Worm (Caenorhabditis elegans) whole organism, young adult: Measurements from ENCODE around the gene cul-6.
A peak's percentile ranks its signal among the peaks of the same experiment; 100 is the strongest.

Source experiments
- B0019.2 ChIP-seq: fragments of 200-800 bp; sonication (Bioruptor generic); conservative IDR thresholded peaks from 2 replicates; pipeline ENCODE4 v1.3.6; 2022; ENCODE audit warnings: missing genetic modification reagents, missing genetic modification characterization, missing compliant biosample characterization
- B0336.3 ChIP-seq: fragments of 200-800 bp; sonication (Bioruptor generic); IDR thresholded peaks from 2 replicates; pipeline ENCODE4 v1.3.6; 2022; ENCODE audit warnings: missing genetic modification characterization, missing compliant biosample characterization
- F22D6.2 ChIP-seq: sonication (generic microtip); optimal IDR thresholded peaks from 2 replicates; lab custom pipeline; 2016; ENCODE audit warnings: mild to moderate bottlenecking, missing genetic modification characterization, missing compliant biosample characterization
- F23B12.7 ChIP-seq: sonication (generic microtip); optimal IDR thresholded peaks from 2 replicates; lab custom pipeline; 2017; ENCODE audit warnings: missing genetic modification characterization, mild to moderate bottlenecking, missing compliant biosample characterization, antibody characterized with exemption, moderate library complexity; ENCODE audit not compliant: insufficient read depth
- F33H1.4 ChIP-seq: fragments of 200-800 bp; sonication (Bioruptor generic); IDR thresholded peaks from 2 replicates; pipeline ENCODE4 v1.3.6; 2022; ENCODE audit warnings: missing genetic modification reagents, missing genetic modification characterization, missing compliant biosample characterization
- F37B4.10 ChIP-seq: fragments of 200-800 bp; sonication (Bioruptor generic); IDR thresholded peaks from 2 replicates; pipeline ENCODE4 v1.3.6; 2022; ENCODE audit warnings: missing genetic modification characterization, missing compliant biosample characterization
- F49E8.2 ChIP-seq: sonication (generic microtip); optimal IDR thresholded peaks from 3 replicates; lab custom pipeline; 2017; ENCODE audit warnings: missing genetic modification characterization, mild to moderate bottlenecking, missing compliant biosample characterization, antibody characterized with exemption, moderate library complexity; ENCODE audit not compliant: insufficient read depth
- F57A8.1 ChIP-seq: fragments of 200-800 bp; sonication (Bioruptor generic); optimal IDR thresholded peaks from 2 replicates; lab custom pipeline; 2018; ENCODE audit warnings: mild to moderate bottlenecking, missing genetic modification characterization, moderate library complexity, missing compliant biosample characterization
- F57C9.4 ChIP-seq: sonication (generic microtip); optimal IDR thresholded peaks from 2 replicates; lab custom pipeline; 2017; ENCODE audit warnings: mild to moderate bottlenecking, missing genetic modification characterization, missing compliant biosample characterization
- K12H6.12 ChIP-seq: fragments of 200-800 bp; sonication (Bioruptor generic); optimal IDR thresholded peaks from 2 replicates; lab custom pipeline; 2018; ENCODE audit warnings: mild to moderate bottlenecking, missing genetic modification characterization, missing compliant biosample characterization
- T26A5.8 ChIP-seq: sonication (generic microtip); optimal IDR thresholded peaks from 2 replicates; lab custom pipeline; 2016; ENCODE audit warnings: missing genetic modification characterization, missing compliant biosample characterization
- Y56A3A.18 ChIP-seq: fragments of 200-800 bp; sonication (Bioruptor generic); IDR thresholded peaks from 2 replicates; pipeline ENCODE4 v1.3.6; 2022; ENCODE audit warnings: missing genetic modification reagents, missing genetic modification characterization, missing compliant biosample characterization
- Y79H2A.3 ChIP-seq: fragments of 200-800 bp; sonication (Bioruptor generic); conservative IDR thresholded peaks from 2 replicates; pipeline ENCODE4 v1.3.6; 2022; ENCODE audit warnings: missing genetic modification reagents, missing genetic modification characterization, missing compliant biosample characterization
- ama-1 ChIP-seq, 3 experiments: fragments of 150-350 bp in 1 of 3; sonication (generic microtip) in 2 of 3; optimal IDR thresholded peaks; 2 replicates each; lab custom pipeline; 2014 to 2018; ENCODE audit warnings: missing biosample characterization in 2 of 3, missing genetic modification characterization in 2 of 3, missing genetic modification reagents in 2 of 3
- aptf-2 ChIP-seq: fragments of 200-800 bp; sonication (Bioruptor generic); conservative IDR thresholded peaks from 2 replicates; pipeline ENCODE4 v1.3.6; 2022; ENCODE audit warnings: missing genetic modification reagents, missing genetic modification characterization, missing compliant biosample characterization
- athp-1 ChIP-seq: sonication (generic microtip); optimal IDR thresholded peaks from 2 replicates; lab custom pipeline; 2017; ENCODE audit warnings: mild to moderate bottlenecking, missing genetic modification characterization, missing compliant biosample characterization
- ceh-27 ChIP-seq: fragments of 200-800 bp; sonication (Bioruptor generic); optimal IDR thresholded peaks from 2 replicates; lab custom pipeline; 2018; ENCODE audit warnings: mild to moderate bottlenecking, missing genetic modification characterization, moderate library complexity, missing compliant biosample characterization
- ceh-58 ChIP-seq: fragments of 200-800 bp; sonication (Bioruptor generic); IDR thresholded peaks from 2 replicates; pipeline ENCODE4 v1.3.6; 2022; ENCODE audit warnings: missing genetic modification characterization, missing compliant biosample characterization
- chd-7 ChIP-seq: sonication (generic microtip); optimal IDR thresholded peaks from 2 replicates; lab custom pipeline; 2016; ENCODE audit warnings: mild to moderate bottlenecking, missing genetic modification characterization, moderate library complexity, missing compliant biosample characterization
- dox-1 ChIP-seq: fragments of 200-800 bp; sonication (Bioruptor generic); IDR thresholded peaks from 2 replicates; pipeline ENCODE4 v1.3.6; 2022; ENCODE audit warnings: missing genetic modification reagents, missing genetic modification characterization, missing compliant biosample characterization
- dpl-1 ChIP-seq: fragments of 150-350 bp; optimal IDR thresholded peaks from 2 replicates; lab custom pipeline; 2014; ENCODE audit warnings: missing biosample characterization, missing genetic modification reagents, missing genetic modification characterization
- efl-1 ChIP-seq: fragments of 150-350 bp; optimal IDR thresholded peaks from 2 replicates; lab custom pipeline; 2014; ENCODE audit warnings: missing biosample characterization, missing genetic modification reagents, missing genetic modification characterization
- egl-18 ChIP-seq: fragments of 200-800 bp; sonication (Bioruptor generic); IDR thresholded peaks from 2 replicates; pipeline ENCODE4 v1.3.6; 2022; ENCODE audit warnings: missing genetic modification reagents, missing genetic modification characterization, missing compliant biosample characterization
- egl-44 ChIP-seq: fragments of 200-800 bp; sonication (Bioruptor generic); IDR thresholded peaks from 2 replicates; pipeline ENCODE4 v1.3.6; 2022; ENCODE audit warnings: missing genetic modification reagents, missing genetic modification characterization, missing compliant biosample characterization
- egrh-3 ChIP-seq: fragments of 200-800 bp; sonication (Bioruptor generic); IDR thresholded peaks from 2 replicates; pipeline ENCODE4 v1.3.6; 2022; ENCODE audit warnings: missing genetic modification reagents, missing genetic modification characterization, missing compliant biosample characterization
- hlh-26 ChIP-seq: fragments of 200-800 bp; sonication (Bioruptor generic); conservative IDR thresholded peaks from 2 replicates; pipeline ENCODE4 v1.3.6; 2022; ENCODE audit warnings: missing genetic modification reagents, missing genetic modification characterization, missing compliant biosample characterization
- hmg-1.2 ChIP-seq: fragments of 200-800 bp; sonication (Bioruptor generic); IDR thresholded peaks from 2 replicates; pipeline ENCODE4 v1.3.6; 2022; ENCODE audit warnings: missing genetic modification reagents, missing genetic modification characterization, missing compliant biosample characterization
- hrde-1 ChIP-seq: sonication (generic microtip); optimal IDR thresholded peaks from 2 replicates; lab custom pipeline; 2016; ENCODE audit warnings: missing genetic modification characterization, mild to moderate bottlenecking, missing compliant biosample characterization, moderate library complexity, missing genotype, missing genetic modification reagents, borderline replicate concordance
- hsf-1 ChIP-seq: fragments of 200-800 bp; sonication (Bioruptor generic); IDR thresholded peaks from 2 replicates; pipeline ENCODE4 v1.3.6; 2022; ENCODE audit warnings: missing genetic modification reagents, missing genetic modification characterization, missing compliant biosample characterization
- lir-1 ChIP-seq: fragments of 200-800 bp; sonication (Bioruptor generic); conservative IDR thresholded peaks from 2 replicates; pipeline ENCODE4 v1.3.6; 2022; ENCODE audit warnings: missing genetic modification reagents, missing genetic modification characterization, missing compliant biosample characterization
- lsl-1 ChIP-seq: fragments of 200-800 bp; sonication (Bioruptor generic); optimal IDR thresholded peaks from 2 replicates; lab custom pipeline; 2018; ENCODE audit warnings: mild to moderate bottlenecking, missing genetic modification characterization, moderate library complexity, missing compliant biosample characterization
- madf-6 ChIP-seq: fragments of 200-800 bp; sonication (Bioruptor generic); IDR thresholded peaks from 2 replicates; pipeline ENCODE4 v1.3.6; 2022; ENCODE audit warnings: missing genetic modification reagents, missing genetic modification characterization, missing compliant biosample characterization
- nfya-2 ChIP-seq: fragments of 200-800 bp; sonication (Bioruptor generic); IDR thresholded peaks from 2 replicates; pipeline ENCODE4 v1.3.6; 2022; ENCODE audit warnings: missing genetic modification reagents, missing genetic modification characterization, missing compliant biosample characterization
- nhr-120 ChIP-seq: fragments of 200-800 bp; sonication (Bioruptor generic); IDR thresholded peaks from 2 replicates; pipeline ENCODE4 v1.3.6; 2022; ENCODE audit warnings: missing genetic modification characterization, missing compliant biosample characterization
- nhr-179 ChIP-seq: sonication (generic microtip); optimal IDR thresholded peaks from 2 replicates; lab custom pipeline; 2016; ENCODE audit warnings: mild to moderate bottlenecking, missing genetic modification characterization, missing compliant biosample characterization
- pha-4 ChIP-seq: fragments of 150-350 bp; sonication (generic microtip); optimal IDR thresholded peaks from 2 replicates; lab custom pipeline; 2014; ENCODE audit warnings: missing biosample characterization, missing genetic modification reagents, missing genetic modification characterization
- rcor-1 ChIP-seq: fragments of 200-800 bp; sonication (Bioruptor generic); IDR thresholded peaks from 2 replicates; pipeline ENCODE4 v1.3.6; 2022; ENCODE audit warnings: missing genetic modification reagents, missing genetic modification characterization, missing compliant biosample characterization
- tbx-9 ChIP-seq: sonication (generic microtip); optimal IDR thresholded peaks from 2 replicates; lab custom pipeline; 2016; ENCODE audit warnings: borderline replicate concordance, missing genetic modification characterization, inconsistent platforms, missing compliant biosample characterization
- zfh-2 ChIP-seq: fragments of 200-800 bp; sonication (Bioruptor generic); conservative IDR thresholded peaks from 2 replicates; pipeline ENCODE4 v1.3.6; 2022; ENCODE audit warnings: missing genetic modification reagents, missing genetic modification characterization, missing compliant biosample characterization
- zim-3 ChIP-seq: sonication (generic microtip); optimal IDR thresholded peaks from 2 replicates; lab custom pipeline; 2017; ENCODE audit warnings: mild to moderate bottlenecking, missing genetic modification characterization, moderate library complexity, missing compliant biosample characterization
- ztf-25 ChIP-seq: fragments of 200-800 bp; sonication (Bioruptor generic); IDR thresholded peaks from 2 replicates; pipeline ENCODE4 v1.3.6; 2022; ENCODE audit warnings: missing genetic modification reagents, missing genetic modification characterization, missing compliant biosample characterization
- ztf-6 ChIP-seq: fragments of 200-800 bp; sonication (Bioruptor generic); IDR thresholded peaks from 2 replicates; pipeline ENCODE4 v1.3.6; 2022; ENCODE audit warnings: missing genetic modification reagents, missing genetic modification characterization, missing compliant biosample characterization

Gene cul-6

DNA sequence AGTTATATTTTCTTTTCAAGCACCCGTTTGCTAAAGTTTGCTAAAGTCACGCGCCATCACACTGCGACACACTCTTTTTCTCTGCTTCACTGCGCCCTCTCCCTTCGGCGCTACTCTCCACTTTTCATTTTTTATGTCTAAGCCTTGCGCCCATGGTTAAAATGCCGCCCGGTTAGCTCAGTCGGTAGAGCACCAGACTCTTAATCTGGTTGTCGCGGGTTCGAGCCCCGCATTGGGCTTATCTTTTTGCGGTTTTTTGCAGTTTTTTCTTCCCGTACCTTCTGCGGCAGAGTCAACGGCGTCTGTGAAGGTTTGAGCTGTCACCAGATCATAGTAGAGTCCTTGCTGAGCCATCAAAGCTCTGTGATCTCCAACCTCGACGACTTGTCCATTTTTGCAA lies 4.3 kb upstream of the cul-6 start (continued):
- TF ChIP-seq hlh-26 = no peak
- TF ChIP-seq F23B12.7 (tag; lab: Kevin White, UChicago) = peak; percentile 89
- TF ChIP-seq athp-1 (tag; lab: Kevin White, UChicago) = peak; percentile 59
- peak; percentile 74 for TF ChIP-seq chd-7 (tag; lab: Kevin White, UChicago)
- peak; percentile 70; the same call in 1 of the 2 replicates for TF ChIP-seq egl-44 (GFP tag; lab: Robert Waterston, UW)
- no peak for TF ChIP-seq lir-1 (GFP tag; lab: Robert Waterston, UW)
- 0 out of 2 replicates have a peak, but pooled peaks have one; percentile 11 for TF ChIP-seq hsf-1 (GFP tag; lab: Robert Waterston, UW)
- TF ChIP-seq T26A5.8 = no peak
- TF ChIP-seq zim-3 (tag; lab: Kevin White, UChicago) = peak; percentile 76
- TF ChIP-seq rcor-1 (GFP tag; lab: Robert Waterston, UW) = 0 out of 2 replicates have a peak, but pooled peaks have one; percentile 20
- TF ChIP-seq efl-1 = peak; percentile 2
- no peak for TF ChIP-seq nhr-120 (GFP tag; lab: Robert Waterston, UW)
- no peak for TF ChIP-seq tbx-9 (tag; lab: Kevin White, UChicago)
- TF ChIP-seq dox-1 (GFP tag; lab: Robert Waterston, UW) = peak; percentile 86
- no peak for TF ChIP-seq F22D6.2 (tag; lab: Kevin White, UChicago)
- no peak for TF ChIP-seq ama-1 (optimal IDR thresholded peaks at IDR 0.05; lab: Kevin White, UChicago)
- peak; percentile 68 to 88 for TF ChIP-seq ama-1 (GFP tag; optimal IDR thresholded peaks at IDR 0.05; lab: Kevin White, UChicago)
- peak; percentile 63; the same call in 1 of the 2 replicates for TF ChIP-seq Y56A3A.18 (GFP tag; lab: Robert Waterston, UW)
- peak; percentile 71 for TF ChIP-seq B0336.3 (GFP tag; lab: Robert Waterston, UW)
- TF ChIP-seq ceh-58 = no peak
- TF ChIP-seq dpl-1 = no peak
- TF ChIP-seq nhr-179 (tag; lab: Kevin White, UChicago) = no peak
- TF ChIP-seq nfya-2 (GFP tag; lab: Robert Waterston, UW) = no peak
- no peak for TF ChIP-seq F57A8.1
- TF ChIP-seq zfh-2 (GFP tag; lab: Robert Waterston, UW) = peak; percentile 71
- TF ChIP-seq egrh-3 (GFP tag; lab: Robert Waterston, UW) = peak; percentile 76
- peak; percentile 47; the same call in 1 of the 2 replicates for TF ChIP-seq madf-6
- no peak for TF ChIP-seq F57C9.4 (tag; lab: Kevin White, UChicago)
- no peak; the same call in 1 of the 2 replicates for TF ChIP-seq F33H1.4
- peak; percentile 2 for TF ChIP-seq F49E8.2 (tag; lab: Kevin White, UChicago)
- TF ChIP-seq B0019.2 = no peak
- TF ChIP-seq lsl-1 (GFP tag; lab: Kevin White, UChicago) = peak; percentile 28
- TF ChIP-seq, all 124 proteins: peak for 77

ce11 chrIV:12585966-12586365 lies 4.3 kb downstream of the cul-6 start, which contains the start of gene K08E7.8:
K08E7.8 (minus strand) TSS chrIV:12586066.
- no peak for TF ChIP-seq ztf-25 (GFP tag; lab: Robert Waterston, UW)
- no peak for TF ChIP-seq F37B4.10
- no peak for TF ChIP-seq egl-18 (GFP tag; lab: Robert Waterston, UW)
- TF ChIP-seq aptf-2 (GFP tag; lab: Robert Waterston, UW) = no peak

DNA sequence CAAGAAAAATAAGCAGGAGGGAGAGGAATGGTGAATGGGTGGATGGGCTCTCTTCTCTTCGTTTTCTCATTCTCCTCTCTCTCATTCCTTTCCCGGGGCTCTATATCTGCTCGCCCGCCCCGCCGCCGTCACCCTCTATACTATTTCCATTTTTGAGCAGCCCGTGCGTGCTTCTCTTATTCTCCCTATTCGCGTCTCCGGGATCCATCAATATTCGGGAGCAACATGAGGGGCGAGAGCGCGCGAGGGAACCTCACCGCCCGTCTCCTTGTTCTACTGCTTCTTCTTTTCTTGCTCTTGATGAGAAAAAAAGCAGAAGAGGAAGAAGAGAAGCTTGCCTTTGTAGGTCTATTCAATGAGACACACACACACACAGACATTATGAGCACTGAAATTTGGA lies 6.1 kb downstream of the cul-6 start:
- TF ChIP-seq K12H6.12 = peak; percentile 79
- peak; percentile 97 for TF ChIP-seq zfh-2 (GFP tag; lab: Robert Waterston, UW)
- peak; percentile 17 for TF ChIP-seq ceh-27 (GFP tag; lab: Kevin White, UChicago)
- no peak for TF ChIP-seq F37B4.10
- no peak for TF ChIP-seq hrde-1 (tag; lab: Kevin White, UChicago)
- 0 out of 2 replicates have a peak, but pooled peaks have one; percentile 6 for TF ChIP-seq hmg-1.2
- TF ChIP-seq Y79H2A.3 (GFP tag; lab: Robert Waterston, UW) = no peak
- 0 out of 2 replicates have a peak, but pooled peaks have one; percentile 18 for TF ChIP-seq ztf-6
- TF ChIP-seq pha-4 (tag; lab: Kevin White, UChicago) = no peak
- TF ChIP-seq, all 124 proteins: peak for 5
